Fruit fly (Drosophila melanogaster) whole organism, embryonic: Measurements from ENCODE around the gene CG33158.

Source experiments
- Bgb ChIP-seq: fragments of 200-800 bp; sonication (Bioruptor generic); IDR thresholded peaks from 2 replicates; pipeline ENCODE4 v1.3.6; 2022; ENCODE audit warnings: missing biosample characterization, missing genetic modification characterization; ENCODE audit not compliant: partially characterized antibody
- CG10654 ChIP-seq: fragments of 200-800 bp; sonication (Bioruptor generic); optimal IDR thresholded peaks from 2 replicates; lab custom pipeline; 2016; ENCODE audit warnings: missing biosample characterization, missing genetic modification characterization
- CG1233 ChIP-seq: fragments of 200-800 bp; sonication (Bioruptor generic); optimal IDR thresholded peaks from 4 replicates; lab custom pipeline; 2018; ENCODE audit warnings: missing biosample characterization, mild to moderate bottlenecking, missing genetic modification characterization
- HHEX ChIP-seq: fragments of 200-800 bp; sonication (Bioruptor generic); optimal IDR thresholded peaks from 3 replicates; lab custom pipeline; 2017; ENCODE audit warnings: missing biosample characterization, mild to moderate bottlenecking, missing genetic modification characterization, missing genetic modification reagents
- gce ChIP-seq: fragments of 200-800 bp; sonication (Bioruptor generic); IDR thresholded peaks from 3 replicates; pipeline ENCODE4 v1.3.6; 2022; ENCODE audit warnings: missing biosample characterization, missing genetic modification characterization
- grau ChIP-seq: fragments of 200-800 bp; optimal IDR thresholded peaks from 3 replicates; lab custom pipeline; 2019; ENCODE audit warnings: missing biosample characterization, mild to moderate bottlenecking, missing genetic modification characterization, moderate library complexity
- klu ChIP-seq: fragments of 200-800 bp; sonication (Bioruptor generic); IDR thresholded peaks from 2 replicates; pipeline ENCODE4 v1.3.6; 2022; ENCODE audit warnings: missing biosample characterization, missing genetic modification characterization
- mam ChIP-seq: fragments of 200-800 bp; sonication (Bioruptor generic); optimal IDR thresholded peaks from 3 replicates; lab custom pipeline; 2016; ENCODE audit warnings: missing biosample characterization, missing genetic modification characterization
- pros ChIP-seq: fragments of 200-800 bp; sonication (Bioruptor generic); optimal IDR thresholded peaks from 3 replicates; lab custom pipeline; 2019; ENCODE audit warnings: missing biosample characterization, mild to moderate bottlenecking, missing genetic modification characterization, moderate library complexity
- ro ChIP-seq: fragments of 200-800 bp; sonication (Bioruptor generic); IDR thresholded peaks from 2 replicates; pipeline ENCODE4 v1.3.6; 2022; ENCODE audit warnings: missing biosample characterization, missing genetic modification characterization
- seq ChIP-seq: fragments of 200-800 bp; sonication (Bioruptor generic); IDR thresholded peaks from 2 replicates; pipeline ENCODE4 v1.3.6; 2022; ENCODE audit warnings: missing biosample characterization, missing genetic modification characterization
- slp2 ChIP-seq: fragments of 200-800 bp; sonication (Bioruptor generic); optimal IDR thresholded peaks from 2 replicates; lab custom pipeline; 2016; ENCODE audit warnings: missing biosample characterization, missing genetic modification characterization

dm6 chr3L:16546159-16546558 is 126.8 kb downstream of the CG33158 start:
- TF ChIP-seq ro (GFP tag; lab: Robert Waterston, UW) = no peak
- TF ChIP-seq seq = no peak
- TF ChIP-seq grau = no peak
- TF ChIP-seq gce (GFP tag; lab: Robert Waterston, UW) = no peak
- no peak for TF ChIP-seq HHEX (GFP tag; lab: Kevin White, UChicago)
- TF ChIP-seq Bgb = no peak
- no peak for TF ChIP-seq klu (GFP tag; lab: Robert Waterston, UW)
- TF ChIP-seq CG1233 (GFP tag; lab: Kevin White, UChicago) = no peak
- TF ChIP-seq mam (GFP tag; lab: Kevin White, UChicago) = no peak
- TF ChIP-seq CG10654 (GFP tag; lab: Kevin White, UChicago) = no peak
- TF ChIP-seq slp2 (GFP tag; lab: Kevin White, UChicago) = no peak
- no peak for TF ChIP-seq pros
